Fruit fly (Drosophila melanogaster) whole organism, embryonic: Measurements from ENCODE around the gene Syt1.

Experiments used
- Antp ChIP-seq: fragments of 200-800 bp; sonication (Bioruptor generic); optimal IDR thresholded peaks from 3 replicates; lab custom pipeline; 2016; ENCODE audit warnings: missing biosample characterization, missing genetic modification characterization
- Atf-2 ChIP-seq: fragments of 200-800 bp; sonication (Bioruptor generic); optimal IDR thresholded peaks from 2 replicates; lab custom pipeline; 2016; ENCODE audit warnings: missing biosample characterization, missing genetic modification characterization
- BEAF-32 ChIP-seq: fragments of 200-800 bp; sonication (Bioruptor generic); optimal IDR thresholded peaks from 3 replicates; lab custom pipeline; 2017; ENCODE audit warnings: missing biosample characterization, missing genetic modification characterization, mild to moderate bottlenecking, moderate library complexity, missing genetic modification reagents
- CG10209 ChIP-seq: fragments of 200-800 bp; sonication (Bioruptor generic); optimal IDR thresholded peaks from 3 replicates; lab custom pipeline; 2017; ENCODE audit warnings: missing biosample characterization, mild to moderate bottlenecking, missing genetic modification characterization, missing genetic modification reagents
- CG10267 ChIP-seq: fragments of 200-800 bp; sonication (Bioruptor generic); optimal IDR thresholded peaks from 2 replicates; lab custom pipeline; 2018; ENCODE audit warnings: missing biosample characterization, mild to moderate bottlenecking, missing genetic modification characterization, moderate library complexity
- CG10321 ChIP-seq: fragments of 200-800 bp; sonication (Bioruptor generic); IDR thresholded peaks from 2 replicates; pipeline ENCODE4 v1.3.6; 2022; ENCODE audit warnings: missing biosample characterization, missing genetic modification characterization
- CG12104 ChIP-seq: fragments of 200-800 bp; sonication (Bioruptor generic); optimal IDR thresholded peaks from 3 replicates; lab custom pipeline; 2016; ENCODE audit warnings: missing biosample characterization, missing genetic modification characterization
- CG13123 ChIP-seq: fragments of 200-800 bp; sonication (Bioruptor generic); optimal IDR thresholded peaks from 2 replicates; lab custom pipeline; 2016; ENCODE audit warnings: missing biosample characterization, missing genetic modification characterization
- CG13894 ChIP-seq: fragments of 200-800 bp; sonication (Bioruptor generic); optimal IDR thresholded peaks from 3 replicates; lab custom pipeline; 2018; ENCODE audit warnings: missing biosample characterization, mild to moderate bottlenecking, missing genetic modification characterization, moderate library complexity
- CG2116 ChIP-seq: fragments of 200-800 bp; sonication (Bioruptor generic); optimal IDR thresholded peaks from 3 replicates; lab custom pipeline; 2018; ENCODE audit warnings: missing biosample characterization, mild to moderate bottlenecking, missing genetic modification characterization
- CG2120 ChIP-seq: fragments of 200-800 bp; sonication (Bioruptor generic); optimal IDR thresholded peaks from 3 replicates; lab custom pipeline; 2016; ENCODE audit warnings: missing biosample characterization, missing genetic modification characterization
- CG30020 ChIP-seq: fragments of 200-800 bp; optimal IDR thresholded peaks from 2 replicates; lab custom pipeline; 2019; ENCODE audit warnings: missing biosample characterization, mild to moderate bottlenecking, missing genetic modification characterization, moderate library complexity
- CG6791 ChIP-seq: fragments of 200-800 bp; sonication (Bioruptor generic); IDR thresholded peaks from 3 replicates; pipeline ENCODE4 v1.3.6; 2022; ENCODE audit warnings: missing biosample characterization, missing genetic modification characterization; ENCODE audit not compliant: partially characterized antibody
- CG8281 ChIP-seq: fragments of 200-800 bp; sonication (Bioruptor generic); optimal IDR thresholded peaks from 2 replicates; lab custom pipeline; 2018; ENCODE audit warnings: missing biosample characterization, mild to moderate bottlenecking, missing genetic modification characterization, moderate library complexity
- CoRest ChIP-seq: fragments of 200-800 bp; sonication (Bioruptor generic); optimal IDR thresholded peaks from 3 replicates; lab custom pipeline; 2018; ENCODE audit warnings: missing biosample characterization, mild to moderate bottlenecking, missing genetic modification characterization, moderate library complexity
- Dbx ChIP-seq: fragments of 200-800 bp; sonication (Bioruptor generic); IDR thresholded peaks from 3 replicates; pipeline ENCODE4 v1.3.6; 2022; ENCODE audit warnings: missing biosample characterization, missing genetic modification characterization
- Dip2 ChIP-seq: fragments of 200-800 bp; sonication (Bioruptor generic); IDR thresholded peaks from 2 replicates; pipeline ENCODE4 v1.3.6; 2022; ENCODE audit warnings: missing biosample characterization, missing genetic modification characterization
- E2f1 ChIP-seq: fragments of 200-800 bp; sonication (Bioruptor generic); IDR thresholded peaks from 2 replicates; pipeline ENCODE4 v1.3.6; 2022; ENCODE audit warnings: missing biosample characterization, missing genetic modification characterization
- Gsc ChIP-seq: fragments of 200-800 bp; sonication (Bioruptor generic); IDR thresholded peaks from 2 replicates; pipeline ENCODE4 v1.3.6; 2022; ENCODE audit warnings: missing biosample characterization, missing genetic modification characterization
- H2.0 ChIP-seq: fragments of 200-800 bp; sonication (Bioruptor generic); IDR thresholded peaks from 2 replicates; pipeline ENCODE4 v1.3.6; 2022; ENCODE audit warnings: missing biosample characterization, missing genetic modification characterization
- Hr39 ChIP-seq: fragments of >200 bp; optimal IDR thresholded peaks from 2 replicates; lab custom pipeline; 2017
- Lim3 ChIP-seq: fragments of 200-800 bp; sonication (Bioruptor generic); IDR thresholded peaks from 2 replicates; pipeline ENCODE4 v1.3.6; 2022; ENCODE audit warnings: missing biosample characterization, missing genetic modification characterization
- MESR4 ChIP-seq: fragments of 200-800 bp; sonication (Bioruptor generic); optimal IDR thresholded peaks from 2 replicates; lab custom pipeline; 2018; ENCODE audit warnings: missing biosample characterization, mild to moderate bottlenecking, missing genetic modification characterization, moderate library complexity
- Oaz ChIP-seq: fragments of 200-800 bp; sonication (Bioruptor generic); IDR thresholded peaks from 2 replicates; pipeline ENCODE4 v1.3.6; 2022; ENCODE audit warnings: missing biosample characterization, missing genetic modification characterization
- PHDP ChIP-seq: fragments of 200-800 bp; sonication (Bioruptor generic); optimal IDR thresholded peaks from 3 replicates; lab custom pipeline; 2018; ENCODE audit warnings: missing biosample characterization, mild to moderate bottlenecking, missing genetic modification characterization, moderate library complexity
- Rfx ChIP-seq: fragments of 200-800 bp; sonication (Bioruptor generic); IDR thresholded peaks from 2 replicates; pipeline ENCODE4 v1.3.6; 2022; ENCODE audit warnings: missing biosample characterization, missing genetic modification characterization
- Six4 ChIP-seq: fragments of 200-800 bp; sonication (Bioruptor generic); optimal IDR thresholded peaks from 2 replicates; lab custom pipeline; 2016; ENCODE audit warnings: missing biosample characterization, missing genetic modification characterization
- Stat92E ChIP-seq, 3 experiments: fragments of >200 bp in 2 of 3; fragments of 200-800 bp in 1 of 3; sonication (Bioruptor generic) in 1 of 3; optimal IDR thresholded peaks; 2 replicates each; lab custom pipeline; 2017 to 2019; ENCODE audit warnings: missing biosample characterization in 3 of 3, missing genetic modification characterization in 3 of 3, mild to moderate bottlenecking in 1 of 3, moderate library complexity in 1 of 3
- Trl ChIP-seq, 3 experiments: fragments of >200 bp in 2 of 3; fragments of 200-800 bp in 1 of 3; sonication (Bioruptor generic) in 1 of 3; optimal IDR thresholded peaks; 2 replicates in 1 of 3; 3 replicates in 2 of 3; lab custom pipeline; 2016 to 2017; ENCODE audit warnings: missing biosample characterization in 1 of 3, missing genetic modification characterization in 1 of 3
- ase ChIP-seq: fragments of 200-800 bp; sonication (Bioruptor generic); IDR thresholded peaks from 3 replicates; pipeline ENCODE4 v1.3.6; 2022; ENCODE audit warnings: missing biosample characterization, missing genetic modification characterization
- az2 ChIP-seq: fragments of 200-800 bp; sonication (Bioruptor generic); optimal IDR thresholded peaks from 3 replicates; lab custom pipeline; 2016; ENCODE audit warnings: missing biosample characterization, missing genetic modification characterization
- disco-r ChIP-seq: fragments of 200-800 bp; sonication (Bioruptor generic); optimal IDR thresholded peaks from 2 replicates; lab custom pipeline; 2016; ENCODE audit warnings: missing biosample characterization, missing genetic modification characterization
- eve ChIP-seq, 2 experiments: fragments of >200 bp; optimal IDR thresholded peaks; 2 replicates each; lab custom pipeline; 2017; ENCODE audit warnings: missing biosample characterization in 2 of 2, missing genetic modification characterization in 2 of 2
- fd96Cb ChIP-seq: fragments of 200-800 bp; sonication (Bioruptor generic); optimal IDR thresholded peaks from 2 replicates; lab custom pipeline; 2018; ENCODE audit warnings: missing biosample characterization, mild to moderate bottlenecking, missing genetic modification characterization, moderate library complexity
- ftz-f1 ChIP-seq: fragments of 200-800 bp; sonication (Bioruptor generic); optimal IDR thresholded peaks from 2 replicates; lab custom pipeline; 2016; ENCODE audit warnings: missing biosample characterization, missing genetic modification characterization
- hbn ChIP-seq: fragments of 200-800 bp; sonication (Bioruptor generic); IDR thresholded peaks from 2 replicates; pipeline ENCODE4 v1.3.6; 2022; ENCODE audit warnings: missing biosample characterization, missing genetic modification characterization; ENCODE audit not compliant: partially characterized antibody
- hkb ChIP-seq, 2 experiments: fragments of 200-800 bp in 1 of 2; fragments of >200 bp in 1 of 2; sonication (Bioruptor generic) in 1 of 2; IDR thresholded peaks in 1 of 2; optimal IDR thresholded peaks in 1 of 2; 2 replicates each; pipeline versions ENCODE4 v1.3.6 to Lab custom; 2017 to 2022; ENCODE audit warnings: missing biosample characterization in 1 of 2, missing genetic modification characterization in 1 of 2
- jigr1 ChIP-seq: fragments of 200-800 bp; sonication (Bioruptor generic); IDR thresholded peaks from 3 replicates; pipeline ENCODE4 v1.3.6; 2022; ENCODE audit warnings: missing biosample characterization, missing genetic modification characterization
- jumu ChIP-seq: fragments of 200-800 bp; sonication (Bioruptor generic); optimal IDR thresholded peaks from 3 replicates; lab custom pipeline; 2016; ENCODE audit warnings: missing biosample characterization, missing genetic modification characterization
- kay ChIP-seq: fragments of 200-800 bp; sonication (Bioruptor generic); optimal IDR thresholded peaks from 2 replicates; lab custom pipeline; 2016; ENCODE audit warnings: missing biosample characterization, missing genetic modification characterization
- nau ChIP-seq: fragments of 200-800 bp; sonication (Bioruptor generic); optimal IDR thresholded peaks from 3 replicates; lab custom pipeline; 2017; ENCODE audit warnings: missing biosample characterization, mild to moderate bottlenecking, missing genetic modification characterization, missing genetic modification reagents
- p53 ChIP-seq: fragments of 200-800 bp; sonication (Bioruptor generic); optimal IDR thresholded peaks from 2 replicates; lab custom pipeline; 2016; ENCODE audit warnings: missing biosample characterization, missing genetic modification characterization
- pb ChIP-seq: fragments of 200-800 bp; sonication (Bioruptor generic); optimal IDR thresholded peaks from 3 replicates; lab custom pipeline; 2016; ENCODE audit warnings: missing biosample characterization, missing genetic modification characterization
- schlank ChIP-seq: fragments of 200-800 bp; sonication (Bioruptor generic); optimal IDR thresholded peaks from 2 replicates; lab custom pipeline; 2018; ENCODE audit warnings: missing biosample characterization, mild to moderate bottlenecking, missing genetic modification characterization
- scrt ChIP-seq: fragments of 200-800 bp; sonication (Bioruptor generic); optimal IDR thresholded peaks from 2 replicates; lab custom pipeline; 2018; ENCODE audit warnings: missing biosample characterization, mild to moderate bottlenecking, missing genetic modification characterization, moderate library complexity
- slp2 ChIP-seq: fragments of 200-800 bp; sonication (Bioruptor generic); optimal IDR thresholded peaks from 2 replicates; lab custom pipeline; 2016; ENCODE audit warnings: missing biosample characterization, missing genetic modification characterization
- ssp ChIP-seq: fragments of 200-800 bp; sonication (Bioruptor generic); IDR thresholded peaks from 2 replicates; pipeline ENCODE4 v1.3.6; 2022; ENCODE audit warnings: missing biosample characterization, missing genetic modification characterization
- vfl ChIP-seq: fragments of 200-800 bp; sonication (Bioruptor generic); optimal IDR thresholded peaks from 2 replicates; lab custom pipeline; 2016; ENCODE audit warnings: missing biosample characterization, missing genetic modification characterization
- wek ChIP-seq: fragments of 200-800 bp; sonication (Bioruptor generic); optimal IDR thresholded peaks from 3 replicates; lab custom pipeline; 2018; ENCODE audit warnings: missing biosample characterization, mild to moderate bottlenecking, missing genetic modification characterization, moderate library complexity
- yki ChIP-seq: fragments of >200 bp; optimal IDR thresholded peaks from 3 replicates; lab custom pipeline; 2018
- zen ChIP-seq: fragments of 200-800 bp; sonication (Bioruptor generic); optimal IDR thresholded peaks from 3 replicates; lab custom pipeline; 2018; ENCODE audit warnings: missing biosample characterization, mild to moderate bottlenecking, missing genetic modification characterization, moderate library complexity

Gene Syt1

DNA sequence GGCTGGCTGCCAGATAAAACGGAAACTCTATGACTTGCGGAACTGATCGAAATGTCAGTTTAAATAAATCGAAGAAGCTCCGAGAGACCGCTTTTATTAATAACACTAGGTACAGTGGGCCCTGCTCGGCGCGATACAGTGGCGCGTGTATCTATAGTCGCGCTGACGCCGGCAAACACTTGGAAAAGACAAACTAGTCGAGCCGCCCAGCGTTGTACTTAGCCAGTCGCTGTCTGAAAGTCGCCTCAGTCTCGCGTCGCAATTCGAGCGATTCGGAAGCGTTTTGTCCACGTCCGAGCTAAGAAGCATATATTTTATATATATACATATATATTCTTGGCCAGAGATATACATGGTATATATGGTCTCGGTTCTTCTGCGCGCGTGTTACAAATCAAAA is 69.9 kb downstream of the Syt1 start (continued):
- no peak for TF ChIP-seq CG10267
- peak; percentile 44 for TF ChIP-seq Antp (GFP tag; lab: Kevin White, UChicago)
- no peak for TF ChIP-seq Dip2 (GFP tag; lab: Robert Waterston, UW)
- TF ChIP-seq CG6791 (GFP tag; lab: Robert Waterston, UW) = no peak
- TF ChIP-seq Lim3 (GFP tag; lab: Robert Waterston, UW) = no peak
- TF ChIP-seq az2 = no peak
- TF ChIP-seq pb (GFP tag; lab: Kevin White, UChicago) = no peak
- TF ChIP-seq slp2 (GFP tag; lab: Kevin White, UChicago) = no peak
- peak; percentile 28 for TF ChIP-seq CG10209 (GFP tag; lab: Kevin White, UChicago)
- no peak for TF ChIP-seq CG10321
- peak; percentile 15 for TF ChIP-seq schlank (tag; lab: Kevin White, UChicago)
- no peak for TF ChIP-seq jigr1 (GFP tag; lab: Robert Waterston, UW)
- TF ChIP-seq Stat92E (GFP tag; optimal IDR thresholded peaks at IDR 0.05; lab: Kevin White, UChicago) = no peak
- 0 out of 3 replicates have a peak, but pooled peaks have one; percentile 28 for TF ChIP-seq ase (GFP tag; lab: Robert Waterston, UW)
- TF ChIP-seq E2f1 = peak; percentile 54
- TF ChIP-seq ssp (GFP tag; lab: Robert Waterston, UW) = no peak
- peak; percentile 62 for TF ChIP-seq CG2120 (GFP tag; lab: Kevin White, UChicago)
- no peak for TF ChIP-seq disco-r (GFP tag; lab: Kevin White, UChicago)
- TF ChIP-seq Gsc (GFP tag; lab: Robert Waterston, UW) = no peak
- peak; percentile 54 for TF ChIP-seq CG13894
- TF ChIP-seq zen (tag; lab: Kevin White, UChicago) = no peak
- peak; percentile 3 for TF ChIP-seq nau (GFP tag; lab: Kevin White, UChicago)
- TF ChIP-seq hbn (GFP tag; lab: Robert Waterston, UW) = no peak
- no peak for TF ChIP-seq CG8281
- no peak for TF ChIP-seq fd96Cb (tag; lab: Kevin White, UChicago)
- TF ChIP-seq Trl (optimal IDR thresholded peaks at IDR 0.05; lab: Kevin White, UChicago) = no peak
- TF ChIP-seq Trl (GFP tag; optimal IDR thresholded peaks at IDR 0.05; lab: Kevin White, UChicago) = peak; percentile 6
- no peak for TF ChIP-seq CG12104 (GFP tag; lab: Kevin White, UChicago)
- TF ChIP-seq H2.0 (GFP tag; lab: Robert Waterston, UW) = peak; percentile 49
- TF ChIP-seq Rfx (GFP tag; lab: Robert Waterston, UW) = peak; percentile 88
- no peak for TF ChIP-seq BEAF-32 (GFP tag; lab: Kevin White, UChicago)
- no peak for TF ChIP-seq Hr39 (lab: Kevin White, UChicago)
- TF ChIP-seq Six4 = no peak
- no peak for TF ChIP-seq eve (GFP tag; optimal IDR thresholded peaks at IDR 0.05; lab: Kevin White, UChicago)
- peak; percentile 58 for TF ChIP-seq ftz-f1 (GFP tag; lab: Kevin White, UChicago)
- TF ChIP-seq wek (GFP tag; lab: Kevin White, UChicago) = no peak
- TF ChIP-seq Dbx (GFP tag; lab: Robert Waterston, UW) = peak; percentile 62; the same call in 2 of the 3 replicates
- no peak for TF ChIP-seq scrt (GFP tag; lab: Kevin White, UChicago)
- no peak for TF ChIP-seq p53 (GFP tag; lab: Kevin White, UChicago)
- TF ChIP-seq PHDP (tag; lab: Kevin White, UChicago) = peak; percentile 37
- no peak for TF ChIP-seq yki (lab: Kevin White, UChicago)
- peak; percentile 22 for TF ChIP-seq jumu (GFP tag; lab: Kevin White, UChicago)
- TF ChIP-seq hkb (optimal IDR thresholded peaks at IDR 0.05; lab: Kevin White, UChicago) = no peak
- TF ChIP-seq hkb (GFP tag; IDR thresholded peaks at IDR 0.05; lab: Robert Waterston, UW) = peak; percentile 15; the same call in 1 of the 2 replicates
- TF ChIP-seq Oaz (GFP tag; lab: Robert Waterston, UW) = no peak
- TF ChIP-seq CG30020 (tag; lab: Kevin White, UChicago) = no peak
- no peak for TF ChIP-seq MESR4 (GFP tag; lab: Kevin White, UChicago)
- no peak for TF ChIP-seq Atf-2 (GFP tag; lab: Kevin White, UChicago)
- no peak for TF ChIP-seq vfl (GFP tag; lab: Kevin White, UChicago)
- TF ChIP-seq CoRest (tag; lab: Kevin White, UChicago) = no peak
- no peak for TF ChIP-seq kay (GFP tag; lab: Kevin White, UChicago)
- no peak for TF ChIP-seq CG2116 (GFP tag; lab: Kevin White, UChicago)
- TF ChIP-seq CG13123 (GFP tag; lab: Kevin White, UChicago) = no peak
